Worm (Caenorhabditis elegans): ENCODE measurements around the gene vms-1.

Gene vms-1

DNA sequence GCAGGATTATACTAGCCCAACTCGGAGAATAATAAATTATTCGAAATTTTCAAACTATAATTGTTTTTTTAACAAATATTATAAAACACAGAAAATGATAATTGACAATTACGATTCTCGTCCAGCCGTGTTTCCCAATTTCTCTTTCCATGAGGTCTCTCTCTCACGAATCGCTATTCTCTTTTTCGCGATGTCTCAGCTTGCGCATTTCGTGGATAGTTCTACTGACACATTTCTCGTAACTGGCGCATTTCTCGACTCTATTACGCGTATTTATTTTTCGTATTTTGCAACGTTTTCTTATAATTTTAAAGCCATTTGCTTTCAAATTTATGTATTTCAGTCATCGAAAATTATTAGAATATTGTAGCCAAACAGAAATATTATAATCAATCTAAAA, 44.6 kb upstream of the vms-1 start (continued):
- peak; percentile 96 for TF ChIP-seq pqm-1 (tag; optimal IDR thresholded peaks at IDR 0.05)
- TF ChIP-seq R02D3.7 (tag; optimal IDR thresholded peaks at IDR 0.05) = peak; percentile 95
- peak; percentile 100 for TF ChIP-seq pha-4 (tag; optimal IDR thresholded peaks at IDR 0.05)
- peak; percentile 96 for TF ChIP-seq hmg-11 (tag; optimal IDR thresholded peaks at IDR 0.05)
- no peak for TF ChIP-seq ceh-9 (tag; optimal IDR thresholded peaks at IDR 0.05)

DNA sequence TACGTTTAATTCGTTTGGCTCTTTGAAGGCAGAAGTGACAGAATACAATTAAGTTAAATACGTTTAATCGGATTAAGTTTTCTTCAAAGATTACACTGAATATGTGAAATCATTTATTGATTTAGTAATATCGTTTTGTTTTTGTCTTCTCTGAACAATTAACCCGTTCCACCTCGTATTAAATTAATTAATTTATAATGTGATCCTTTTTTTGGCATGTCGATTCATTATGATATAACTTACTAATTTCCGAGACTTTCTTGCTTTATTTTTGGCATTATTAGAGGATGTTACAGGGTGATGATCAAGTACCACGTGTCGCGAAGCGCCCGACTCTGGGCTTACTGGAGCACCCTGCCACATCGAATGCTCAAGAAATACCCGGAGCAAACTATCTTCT, 44.1 kb upstream of the vms-1 start, which contains the start of gene K12H4.5:
TSS of gene K12H4.5 (plus strand) at position 301 of the 400 bp plus-strand sequence.
- TF ChIP-seq elt-3 (tag; optimal IDR thresholded peaks at IDR 0.05) (no peak), nhr-11 (tag; optimal IDR thresholded peaks at IDR 0.05) (no peak), ceh-28 (tag; optimal IDR thresholded peaks at IDR 0.05) (no peak), tbx-2 (tag; optimal IDR thresholded peaks at IDR 0.05) (no peak), mml-1 (tag; optimal IDR thresholded peaks at IDR 0.05) (no peak), hmg-11 (tag; optimal IDR thresholded peaks at IDR 0.05) (no peak), ceh-82 (tag; optimal IDR thresholded peaks at IDR 0.05) (no peak), fkh-10 (GFP tag; optimal IDR thresholded peaks at IDR 0.05) (no peak), pqm-1 (tag; optimal IDR thresholded peaks at IDR 0.05) (no peak), daf-12 (tag; optimal IDR thresholded peaks at IDR 0.05) (no peak), nhr-76 (tag; optimal IDR thresholded peaks at IDR 0.05) (no peak), snpc-4 (tag; optimal IDR thresholded peaks at IDR 0.05) (no peak), elt-1 (tag; optimal IDR thresholded peaks at IDR 0.05) (no peak), mdl-1 (tag; optimal IDR thresholded peaks at IDR 0.05) (no peak), ceh-9 (tag; optimal IDR thresholded peaks at IDR 0.05) (no peak), skn-1 (tag; optimal IDR thresholded peaks at IDR 0.05) (no peak)

DNA sequence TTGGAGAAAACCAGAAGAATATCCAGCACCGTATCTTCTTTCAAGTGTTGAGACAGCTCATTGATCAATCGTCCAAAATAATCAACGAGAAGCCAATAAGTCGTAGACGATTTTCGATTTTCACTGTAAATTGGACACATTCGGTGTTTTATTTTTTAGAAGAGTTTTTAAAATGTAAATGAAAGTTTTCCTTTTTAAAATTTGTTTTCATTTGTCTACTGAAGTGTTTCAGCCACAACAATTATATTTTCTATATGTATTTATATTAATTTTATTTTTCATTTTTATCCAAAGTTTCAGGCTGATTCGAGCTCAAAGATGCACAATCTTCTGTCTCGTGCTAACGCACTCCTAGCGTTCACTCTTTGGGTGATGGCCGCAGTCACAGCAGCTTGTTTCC, 43.6 kb upstream of the vms-1 start, which contains the start of gene spcs-3:
TSS of gene spcs-3 (plus strand) at position 301 of the 400 bp plus-strand sequence.
- TF ChIP-seq egl-27 (tag; optimal IDR thresholded peaks at IDR 0.05) (no peak), unc-39 (tag; optimal IDR thresholded peaks at IDR 0.05) (no peak), jun-1 (tag; optimal IDR thresholded peaks at IDR 0.05) (no peak), ZK546.5 (tag; optimal IDR thresholded peaks at IDR 0.05) (no peak), fkh-10 (GFP tag; optimal IDR thresholded peaks at IDR 0.05) (no peak)

DNA sequence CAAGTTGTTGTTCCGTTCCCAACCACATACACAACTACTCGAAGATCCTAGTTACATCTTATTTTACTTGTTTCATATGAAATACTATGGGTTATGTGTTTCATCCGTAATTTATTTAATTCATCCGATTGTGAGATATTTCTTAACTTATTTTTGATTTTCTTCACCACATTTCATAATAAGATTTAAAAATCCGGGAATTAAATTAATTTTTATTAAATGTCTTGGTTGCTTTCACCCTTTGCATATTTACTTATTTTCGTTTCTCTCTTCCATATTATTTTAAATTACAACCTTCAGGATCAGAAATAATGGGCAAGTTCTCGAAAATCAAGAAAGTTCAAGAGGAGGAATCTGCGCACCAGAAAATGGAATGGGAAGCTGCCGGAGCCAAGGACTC, 42.6 kb upstream of the vms-1 start, which contains the start of gene K12H4.3:
TSS of gene K12H4.3 (plus strand) at position 301 of the 400 bp plus-strand sequence.
- no peak for TF ChIP-seq ceh-28 (tag; optimal IDR thresholded peaks at IDR 0.05)
- TF ChIP-seq R02D3.7 (tag; optimal IDR thresholded peaks at IDR 0.05) = no peak
- no peak for TF ChIP-seq lin-39 (tag; optimal IDR thresholded peaks at IDR 0.05)
- TF ChIP-seq egl-27 (tag; optimal IDR thresholded peaks at IDR 0.05) = no peak
- TF ChIP-seq nfya-1 (tag; optimal IDR thresholded peaks at IDR 0.05; ENCODE audit: insufficient read depth) = no peak
- TF ChIP-seq nhr-237 (tag; optimal IDR thresholded peaks at IDR 0.05) = no peak
- TF ChIP-seq jun-1 (tag; optimal IDR thresholded peaks at IDR 0.05) = no peak
- no peak for TF ChIP-seq egl-5 (tag; optimal IDR thresholded peaks at IDR 0.05)
- no peak for TF ChIP-seq ama-1 (optimal IDR thresholded peaks at IDR 0.05)
- no peak for TF ChIP-seq nhr-25 (tag; optimal IDR thresholded peaks at IDR 0.05)
- TF ChIP-seq eor-1 (tag; optimal IDR thresholded peaks at IDR 0.05) = no peak
- TF ChIP-seq hmg-11 (tag; optimal IDR thresholded peaks at IDR 0.05) = no peak
- TF ChIP-seq ceh-9 (tag; optimal IDR thresholded peaks at IDR 0.05) = no peak
- TF ChIP-seq zag-1 (tag; optimal IDR thresholded peaks at IDR 0.05) = no peak
- no peak for TF ChIP-seq skn-1 (tag; optimal IDR thresholded peaks at IDR 0.05)
- no peak for TF ChIP-seq nhr-67 (tag; optimal IDR thresholded peaks at IDR 0.05)

DNA sequence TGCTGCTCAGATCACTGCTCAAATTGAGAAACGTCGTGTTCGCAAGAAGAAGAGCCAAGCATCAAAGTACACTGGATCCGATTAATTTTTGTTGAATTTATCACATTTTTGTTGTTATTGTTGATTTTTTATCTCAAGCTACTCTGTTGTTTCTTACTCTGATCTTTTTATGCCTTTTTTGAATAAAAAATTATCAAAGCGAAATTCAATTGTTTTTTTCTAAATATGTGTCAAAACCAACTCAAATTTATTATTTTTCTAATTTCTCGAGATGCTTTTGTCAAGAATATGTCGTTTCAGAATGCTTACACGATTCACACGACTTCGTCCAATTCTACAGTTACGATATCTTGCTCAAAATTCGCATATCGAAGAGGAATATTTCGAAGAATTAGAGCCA, 40.9 kb upstream of the vms-1 start, which contains the start of gene K12H4.2:
TSS of gene K12H4.2 (plus strand) at position 301 of the 400 bp plus-strand sequence.
- TF ChIP-seq sea-2 (GFP tag; optimal IDR thresholded peaks at IDR 0.05) (no peak), lsy-12 (tag; optimal IDR thresholded peaks at IDR 0.05) (no peak), hmg-11 (tag; optimal IDR thresholded peaks at IDR 0.05) (no peak), nhr-25 (tag; optimal IDR thresholded peaks at IDR 0.05) (no peak), nhr-11 (tag; optimal IDR thresholded peaks at IDR 0.05) (no peak), ama-1 (optimal IDR thresholded peaks at IDR 0.05) (no peak), pqm-1 (tag; optimal IDR thresholded peaks at IDR 0.05) (no peak), ceh-16 (tag; optimal IDR thresholded peaks at IDR 0.05) (no peak), nhr-67 (tag; optimal IDR thresholded peaks at IDR 0.05) (no peak), nfya-1 (tag; optimal IDR thresholded peaks at IDR 0.05; ENCODE audit: insufficient read depth) (no peak), nhr-23 (tag; optimal IDR thresholded peaks at IDR 0.05) (no peak), elt-1 (tag; optimal IDR thresholded peaks at IDR 0.05) (no peak), fkh-2 (tag; optimal IDR thresholded peaks at IDR 0.05) (no peak), ztf-11 (tag; optimal IDR thresholded peaks at IDR 0.05) (no peak), tbx-2 (tag; optimal IDR thresholded peaks at IDR 0.05) (no peak), fkh-10 (GFP tag; optimal IDR thresholded peaks at IDR 0.05) (no peak), elt-3 (tag; optimal IDR thresholded peaks at IDR 0.05) (no peak), ZK546.5 (tag; optimal IDR thresholded peaks at IDR 0.05) (no peak)

All from whole organism, L3 larva.